Fruit fly (Drosophila melanogaster) whole organism, embryonic: Measurements from ENCODE around the gene CG43630.

Experiments used
- Abd-B ChIP-seq: fragments of 200-800 bp; sonication (Bioruptor generic); optimal IDR thresholded peaks from 2 replicates; lab custom pipeline; 2018; ENCODE audit warnings: missing biosample characterization, mild to moderate bottlenecking, missing genetic modification characterization, moderate library complexity
- Asciz ChIP-seq: fragments of 200-800 bp; sonication (Bioruptor generic); optimal IDR thresholded peaks from 2 replicates; lab custom pipeline; 2017; ENCODE audit warnings: missing biosample characterization, mild to moderate bottlenecking, missing genetic modification characterization, missing genetic modification reagents
- Atf-2 ChIP-seq: fragments of 200-800 bp; sonication (Bioruptor generic); optimal IDR thresholded peaks from 2 replicates; lab custom pipeline; 2016; ENCODE audit warnings: missing biosample characterization, missing genetic modification characterization
- Bgb ChIP-seq: fragments of 200-800 bp; sonication (Bioruptor generic); IDR thresholded peaks from 2 replicates; pipeline ENCODE4 v1.3.6; 2022; ENCODE audit warnings: missing biosample characterization, missing genetic modification characterization; ENCODE audit not compliant: partially characterized antibody
- CG10209 ChIP-seq: fragments of 200-800 bp; sonication (Bioruptor generic); optimal IDR thresholded peaks from 3 replicates; lab custom pipeline; 2017; ENCODE audit warnings: missing biosample characterization, mild to moderate bottlenecking, missing genetic modification characterization, missing genetic modification reagents
- CG10959 ChIP-seq: fragments of 200-800 bp; sonication (Bioruptor generic); IDR thresholded peaks from 2 replicates; pipeline ENCODE4 v1.3.6; 2022; ENCODE audit warnings: missing biosample characterization, missing genetic modification characterization
- CG11695 ChIP-seq: fragments of 200-800 bp; sonication (Bioruptor generic); IDR thresholded peaks from 3 replicates; pipeline ENCODE4 v1.3.6; 2022; ENCODE audit warnings: missing biosample characterization, missing genetic modification characterization
- CG13775 ChIP-seq: fragments of 200-800 bp; sonication (Bioruptor generic); optimal IDR thresholded peaks from 3 replicates; lab custom pipeline; 2017; ENCODE audit warnings: missing biosample characterization, mild to moderate bottlenecking, missing genetic modification characterization
- CG14441 ChIP-seq: fragments of 200-800 bp; sonication (Bioruptor generic); IDR thresholded peaks from 2 replicates; pipeline ENCODE4 v1.3.6; 2022; ENCODE audit warnings: missing biosample characterization, missing genetic modification characterization
- CG14860 ChIP-seq: fragments of 200-800 bp; sonication (Bioruptor generic); IDR thresholded peaks from 3 replicates; pipeline ENCODE4 v1.3.6; 2022; ENCODE audit warnings: missing biosample characterization, missing genetic modification characterization; ENCODE audit not compliant: partially characterized antibody
- CG15011 ChIP-seq: fragments of 200-800 bp; sonication (Bioruptor generic); optimal IDR thresholded peaks from 3 replicates; lab custom pipeline; 2018; ENCODE audit warnings: missing biosample characterization, mild to moderate bottlenecking, missing genetic modification characterization
- CG15479 ChIP-seq: fragments of 200-800 bp; sonication (Bioruptor generic); optimal IDR thresholded peaks from 3 replicates; lab custom pipeline; 2019; ENCODE audit warnings: missing biosample characterization, mild to moderate bottlenecking, missing genetic modification characterization, moderate library complexity
- CG1603 ChIP-seq: fragments of 200-800 bp; sonication (Bioruptor generic); optimal IDR thresholded peaks from 2 replicates; lab custom pipeline; 2019; ENCODE audit warnings: missing biosample characterization, mild to moderate bottlenecking, missing genetic modification characterization, moderate library complexity
- CG17385 ChIP-seq: fragments of 200-800 bp; sonication (Bioruptor generic); optimal IDR thresholded peaks from 3 replicates; lab custom pipeline; 2018; ENCODE audit warnings: missing biosample characterization, mild to moderate bottlenecking, missing genetic modification characterization
- CG18619 ChIP-seq: fragments of 200-800 bp; sonication (Bioruptor generic); optimal IDR thresholded peaks from 3 replicates; lab custom pipeline; 2017; ENCODE audit warnings: missing biosample characterization, mild to moderate bottlenecking, missing genetic modification characterization
- CG18764 ChIP-seq: fragments of 200-800 bp; sonication (Bioruptor generic); optimal IDR thresholded peaks from 3 replicates; lab custom pipeline; 2016; ENCODE audit warnings: missing biosample characterization, missing genetic modification characterization
- CG30020 ChIP-seq: fragments of 200-800 bp; optimal IDR thresholded peaks from 2 replicates; lab custom pipeline; 2019; ENCODE audit warnings: missing biosample characterization, mild to moderate bottlenecking, missing genetic modification characterization, moderate library complexity
- CG3281 ChIP-seq: fragments of 200-800 bp; sonication (Bioruptor generic); optimal IDR thresholded peaks from 3 replicates; lab custom pipeline; 2017; ENCODE audit warnings: missing biosample characterization, mild to moderate bottlenecking, missing genetic modification characterization
- CG33557 ChIP-seq: fragments of 200-800 bp; sonication (Bioruptor generic); optimal IDR thresholded peaks from 2 replicates; lab custom pipeline; 2019; ENCODE audit warnings: missing biosample characterization, mild to moderate bottlenecking, missing genetic modification characterization, moderate library complexity
- CG43689 ChIP-seq: fragments of 200-800 bp; sonication (Bioruptor generic); IDR thresholded peaks from 2 replicates; pipeline ENCODE4 v1.3.6; 2022; ENCODE audit warnings: missing biosample characterization, missing genetic modification characterization
- CG4404 ChIP-seq: fragments of 200-800 bp; sonication (Bioruptor generic); IDR thresholded peaks from 2 replicates; pipeline ENCODE4 v1.3.6; 2022; ENCODE audit warnings: missing biosample characterization, missing genetic modification characterization
- CG5245 ChIP-seq: fragments of 200-800 bp; sonication (Bioruptor generic); optimal IDR thresholded peaks from 3 replicates; lab custom pipeline; 2016; ENCODE audit warnings: missing biosample characterization, missing genetic modification characterization
- CG7963 ChIP-seq: fragments of 200-800 bp; sonication (Bioruptor generic); IDR thresholded peaks from 3 replicates; pipeline ENCODE4 v1.3.6; 2022; ENCODE audit warnings: missing biosample characterization, missing genetic modification characterization; ENCODE audit not compliant: partially characterized antibody
- CTCF ChIP-seq: fragments of 200-800 bp; sonication (Bioruptor generic); optimal IDR thresholded peaks from 2 replicates; lab custom pipeline; 2017; ENCODE audit warnings: missing biosample characterization, mild to moderate bottlenecking, missing genetic modification characterization, moderate library complexity
- Dip3 ChIP-seq: fragments of 200-800 bp; sonication (Bioruptor generic); optimal IDR thresholded peaks from 3 replicates; lab custom pipeline; 2016; ENCODE audit warnings: missing biosample characterization, missing genetic modification characterization
- E2f1 ChIP-seq: fragments of 200-800 bp; sonication (Bioruptor generic); IDR thresholded peaks from 2 replicates; pipeline ENCODE4 v1.3.6; 2022; ENCODE audit warnings: missing biosample characterization, missing genetic modification characterization
- Meics ChIP-seq: fragments of 200-800 bp; sonication (Bioruptor generic); optimal IDR thresholded peaks from 2 replicates; lab custom pipeline; 2017; ENCODE audit warnings: missing biosample characterization, mild to moderate bottlenecking, missing genetic modification characterization
- Mes4 ChIP-seq: fragments of 200-800 bp; sonication (Bioruptor generic); optimal IDR thresholded peaks from 2 replicates; lab custom pipeline; 2016; ENCODE audit warnings: missing biosample characterization, missing genetic modification characterization
- Optix ChIP-seq: fragments of 200-800 bp; sonication (Bioruptor generic); IDR thresholded peaks from 3 replicates; pipeline ENCODE4 v1.3.6; 2022; ENCODE audit warnings: missing biosample characterization, missing genetic modification characterization
- Rx ChIP-seq: fragments of 200-800 bp; sonication (Bioruptor generic); IDR thresholded peaks from 2 replicates; pipeline ENCODE4 v1.3.6; 2022; ENCODE audit warnings: missing biosample characterization, missing genetic modification characterization
- al ChIP-seq: fragments of 200-800 bp; sonication (Bioruptor generic); IDR thresholded peaks from 2 replicates; pipeline ENCODE4 v1.3.6; 2022; ENCODE audit warnings: missing biosample characterization, missing genetic modification characterization
- ase ChIP-seq: fragments of 200-800 bp; sonication (Bioruptor generic); IDR thresholded peaks from 3 replicates; pipeline ENCODE4 v1.3.6; 2022; ENCODE audit warnings: missing biosample characterization, missing genetic modification characterization
- cas ChIP-seq: fragments of 200-800 bp; sonication (Bioruptor generic); IDR thresholded peaks from 2 replicates; pipeline ENCODE4 v1.3.6; 2022; ENCODE audit warnings: missing biosample characterization, missing genetic modification characterization
- chm ChIP-seq: fragments of 200-800 bp; sonication (Bioruptor generic); IDR thresholded peaks from 2 replicates; pipeline ENCODE4 v1.3.6; 2022; ENCODE audit warnings: missing biosample characterization, missing genetic modification characterization
- cwo ChIP-seq: fragments of 200-800 bp; sonication (Bioruptor generic); optimal IDR thresholded peaks from 3 replicates; lab custom pipeline; 2017; ENCODE audit warnings: missing biosample characterization, missing genetic modification characterization, mild to moderate bottlenecking, moderate library complexity, missing genetic modification reagents
- dmrt11E ChIP-seq: fragments of 200-800 bp; sonication (Bioruptor generic); optimal IDR thresholded peaks from 3 replicates; lab custom pipeline; 2018; ENCODE audit warnings: missing biosample characterization, mild to moderate bottlenecking, missing genetic modification characterization, moderate library complexity
- dpn ChIP-seq, 2 experiments: fragments of 200-800 bp; sonication (Bioruptor generic); optimal IDR thresholded peaks; 3 replicates each; lab custom pipeline; 2016; ENCODE audit warnings: missing biosample characterization in 2 of 2, missing genetic modification characterization in 2 of 2
- gce ChIP-seq: fragments of 200-800 bp; sonication (Bioruptor generic); IDR thresholded peaks from 3 replicates; pipeline ENCODE4 v1.3.6; 2022; ENCODE audit warnings: missing biosample characterization, missing genetic modification characterization
- gcm2 ChIP-seq: fragments of 200-800 bp; sonication (Bioruptor generic); optimal IDR thresholded peaks from 2 replicates; lab custom pipeline; 2016; ENCODE audit warnings: missing biosample characterization, missing genetic modification characterization
- knrl ChIP-seq: fragments of 200-800 bp; sonication (Bioruptor generic); IDR thresholded peaks from 3 replicates; pipeline ENCODE4 v1.3.6; 2022; ENCODE audit warnings: missing biosample characterization, missing genetic modification characterization; ENCODE audit not compliant: partially characterized antibody
- luna ChIP-seq: fragments of 200-800 bp; sonication (Bioruptor generic); optimal IDR thresholded peaks from 2 replicates; lab custom pipeline; 2016; ENCODE audit warnings: missing biosample characterization, missing genetic modification characterization
- nerfin-1 ChIP-seq: fragments of 200-800 bp; sonication (Bioruptor generic); optimal IDR thresholded peaks from 3 replicates; lab custom pipeline; 2019; ENCODE audit warnings: missing biosample characterization, mild to moderate bottlenecking, missing genetic modification characterization, moderate library complexity
- pb ChIP-seq: fragments of 200-800 bp; sonication (Bioruptor generic); optimal IDR thresholded peaks from 3 replicates; lab custom pipeline; 2016; ENCODE audit warnings: missing biosample characterization, missing genetic modification characterization
- pho ChIP-seq: fragments of 200-800 bp; sonication (Bioruptor generic); optimal IDR thresholded peaks from 2 replicates; lab custom pipeline; 2016; ENCODE audit warnings: missing biosample characterization, missing genetic modification characterization
- psq ChIP-seq: fragments of 200-800 bp; sonication (Bioruptor generic); optimal IDR thresholded peaks from 2 replicates; lab custom pipeline; 2017; ENCODE audit warnings: missing biosample characterization, missing genetic modification characterization
- sens ChIP-seq: fragments of 200-800 bp; sonication (Bioruptor generic); peaks from one replicate; lab custom pipeline; 2016; ENCODE audit warnings: missing biosample characterization, missing genetic modification characterization
- tap ChIP-seq: fragments of 200-800 bp; optimal IDR thresholded peaks from 3 replicates; lab custom pipeline; 2019; ENCODE audit warnings: missing biosample characterization, mild to moderate bottlenecking, missing genetic modification characterization, moderate library complexity
- tgo ChIP-seq: fragments of 200-800 bp; sonication (Bioruptor generic); IDR thresholded peaks from 3 replicates; pipeline ENCODE4 v1.3.6; 2022; ENCODE audit warnings: missing biosample characterization, missing genetic modification characterization
- wor ChIP-seq: fragments of 200-800 bp; sonication (Bioruptor generic); IDR thresholded peaks from 2 replicates; pipeline ENCODE4 v1.3.6; 2022; ENCODE audit warnings: missing biosample characterization, missing genetic modification characterization
- z ChIP-seq: fragments of 200-800 bp; sonication (Bioruptor generic); IDR thresholded peaks from 3 replicates; pipeline ENCODE4 v1.3.6; 2022; ENCODE audit warnings: missing biosample characterization, missing genetic modification characterization

Gene CG43630

DNA sequence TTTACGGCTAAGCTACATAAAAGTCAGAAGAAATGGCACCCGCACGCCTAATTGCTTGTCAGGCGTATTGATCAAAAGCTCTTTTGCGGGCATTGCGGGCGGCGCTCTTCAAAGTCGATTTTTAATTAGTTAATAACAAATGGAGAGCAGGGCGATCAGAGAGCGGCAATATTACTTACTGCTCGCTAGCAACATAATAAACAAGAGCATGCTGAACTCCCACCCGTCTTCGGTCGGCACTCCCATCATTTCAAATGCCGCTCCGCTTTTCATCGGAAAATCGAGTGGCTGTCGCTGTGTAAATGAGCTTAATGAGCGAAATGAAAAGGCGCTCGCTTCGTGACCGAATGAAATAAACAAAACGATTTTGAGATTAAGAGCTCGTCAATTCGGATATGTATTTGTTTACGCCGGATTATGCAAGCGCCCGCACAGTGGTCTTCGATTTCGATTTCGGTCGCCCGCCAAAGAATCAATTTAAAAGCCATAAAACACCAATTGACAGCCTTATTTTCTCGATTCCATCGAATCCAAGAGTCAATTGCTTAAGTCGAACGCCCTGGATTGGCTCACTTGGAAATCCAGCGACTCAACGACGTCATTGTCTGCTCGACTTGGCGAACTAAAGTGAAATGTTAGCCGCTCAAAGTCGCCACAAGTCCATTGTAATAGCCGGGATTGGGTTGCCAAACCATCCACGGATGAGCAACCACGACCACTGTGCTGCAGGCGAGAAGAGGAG is 22.4 kb downstream of the CG43630 start (continued):
- TF ChIP-seq CG4404 (GFP tag; lab: Robert Waterston, UW) (peak; percentile 72), Optix (GFP tag; lab: Robert Waterston, UW) (peak; percentile 80; the same call in 2 of the 3 replicates), nerfin-1 (tag; lab: Kevin White, UChicago) (peak; percentile 75), dmrt11E (tag; lab: Kevin White, UChicago) (no peak), cas (no peak), CG1603 (tag; lab: Kevin White, UChicago) (peak; percentile 84), Meics (peak; percentile 81), CG14860 (GFP tag; lab: Robert Waterston, UW) (0 out of 3 replicates have a peak, but pooled peaks have one; percentile 19), CG11695 (GFP tag; lab: Robert Waterston, UW) (peak; percentile 85; the same call in 2 of the 3 replicates), Bgb (no peak), knrl (GFP tag; lab: Robert Waterston, UW) (no peak), CG3281 (GFP tag; lab: Kevin White, UChicago) (peak; percentile 81), sens (GFP tag; lab: Kevin White, UChicago) (peak; percentile 93), Atf-2 (GFP tag; lab: Kevin White, UChicago) (peak; percentile 83), Asciz (GFP tag; lab: Kevin White, UChicago) (peak; percentile 84), gce (GFP tag; lab: Robert Waterston, UW) (peak; percentile 58; the same call in 1 of the 3 replicates), CG33557 (GFP tag; lab: Kevin White, UChicago) (no peak), CTCF (GFP tag; lab: Kevin White, UChicago) (peak; percentile 43), dpn (GFP tag; optimal IDR thresholded peaks at IDR 0.05; lab: Kevin White, UChicago) (peak; percentile 80 to 88), Rx (GFP tag; lab: Robert Waterston, UW) (peak; percentile 79), CG14441 (GFP tag; lab: Robert Waterston, UW) (peak; percentile 87), Mes4 (peak; percentile 69), CG30020 (no peak), Abd-B (GFP tag; lab: Kevin White, UChicago) (peak; percentile 86), cwo (GFP tag; lab: Kevin White, UChicago) (peak; percentile 55), ase (GFP tag; lab: Robert Waterston, UW) (peak; percentile 74), E2f1 (GFP tag; lab: Robert Waterston, UW) (peak; percentile 74), CG18619 (GFP tag; lab: Kevin White, UChicago) (peak; percentile 82), tgo (GFP tag; lab: Robert Waterston, UW) (peak; percentile 82), CG7963 (GFP tag; lab: Robert Waterston, UW) (no peak), Dip3 (GFP tag; lab: Kevin White, UChicago) (peak; percentile 60), tap (tag; lab: Kevin White, UChicago) (peak; percentile 77), al (peak; percentile 80), psq (GFP tag; lab: Kevin White, UChicago) (peak; percentile 13), luna (GFP tag; lab: Kevin White, UChicago) (peak; percentile 47), CG18764 (GFP tag; lab: Kevin White, UChicago) (peak; percentile 66), chm (GFP tag; lab: Robert Waterston, UW) (no peak; the same call in 1 of the 2 replicates), z (GFP tag; lab: Robert Waterston, UW) (peak; percentile 84), CG10209 (GFP tag; lab: Kevin White, UChicago) (peak; percentile 86), CG17385 (GFP tag; lab: Kevin White, UChicago) (peak; percentile 76), CG10959 (GFP tag; lab: Robert Waterston, UW) (peak; percentile 40; the same call in 1 of the 2 replicates), CG5245 (GFP tag; lab: Kevin White, UChicago) (peak; percentile 58), CG15011 (peak; percentile 74), CG13775 (GFP tag; lab: Kevin White, UChicago) (peak; percentile 76), CG15479 (no peak), pho (peak; percentile 55), CG43689 (GFP tag; lab: Robert Waterston, UW) (peak; percentile 49), gcm2 (GFP tag; lab: Kevin White, UChicago) (peak; percentile 56), pb (peak; percentile 78), wor (GFP tag; lab: Robert Waterston, UW) (peak; percentile 92)
